Fruit fly (Drosophila melanogaster) whole organism, prepupa: ENCODE measurements around the gene Femcoat.

ENCODE experiments used
- Blimp-1 ChIP-seq: fragments of 200-800 bp; sonication (Bioruptor generic); optimal IDR thresholded peaks from 3 replicates; lab custom pipeline; 2017; ENCODE audit warnings: missing biosample characterization, missing genetic modification characterization, mild to moderate bottlenecking, moderate library complexity, missing genetic modification reagents
- CG10669 ChIP-seq: fragments of 200-800 bp; sonication (Bioruptor generic); optimal IDR thresholded peaks from 3 replicates; lab custom pipeline; 2018; ENCODE audit warnings: missing biosample characterization, mild to moderate bottlenecking, missing genetic modification characterization, moderate library complexity
- CG11902 ChIP-seq: fragments of 200-800 bp; sonication (Bioruptor generic); optimal IDR thresholded peaks from 3 replicates; lab custom pipeline; 2016; ENCODE audit warnings: missing biosample characterization, missing genetic modification characterization
- CG15336 ChIP-seq: fragments of 200-800 bp; sonication (Bioruptor generic); IDR thresholded peaks from 2 replicates; pipeline ENCODE4 v1.3.6; 2022; ENCODE audit warnings: missing biosample characterization, missing genetic modification characterization
- CG3032 ChIP-seq: fragments of 200-800 bp; optimal IDR thresholded peaks from 2 replicates; lab custom pipeline; 2019; ENCODE audit warnings: missing biosample characterization, mild to moderate bottlenecking, missing genetic modification characterization, moderate library complexity
- CG31627 ChIP-seq: fragments of 200-800 bp; sonication (Bioruptor generic); optimal IDR thresholded peaks from 3 replicates; lab custom pipeline; 2016; ENCODE audit warnings: missing biosample characterization, missing genetic modification characterization
- CG32006 ChIP-seq: fragments of 200-800 bp; sonication (Bioruptor generic); optimal IDR thresholded peaks from 3 replicates; lab custom pipeline; 2017; ENCODE audit warnings: missing biosample characterization, mild to moderate bottlenecking, missing genetic modification characterization
- CG34406 ChIP-seq: fragments of 200-800 bp; sonication (Bioruptor generic); optimal IDR thresholded peaks from 3 replicates; lab custom pipeline; 2016; ENCODE audit warnings: missing biosample characterization, missing genetic modification characterization
- CG6163 ChIP-seq: fragments of 200-800 bp; sonication (Bioruptor generic); IDR thresholded peaks from 3 replicates; pipeline ENCODE4 v1.3.6; 2022; ENCODE audit warnings: missing biosample characterization, missing genetic modification characterization
- CG6792 ChIP-seq: fragments of 200-800 bp; sonication (Bioruptor generic); optimal IDR thresholded peaks from 3 replicates; lab custom pipeline; 2016; ENCODE audit warnings: missing biosample characterization, missing genetic modification characterization
- CG6808 ChIP-seq: fragments of 200-800 bp; sonication (Bioruptor generic); optimal IDR thresholded peaks from 3 replicates; lab custom pipeline; 2017; ENCODE audit warnings: missing biosample characterization, missing genetic modification characterization, mild to moderate bottlenecking, moderate library complexity, missing genetic modification reagents
- CG7368 ChIP-seq: fragments of 200-800 bp; sonication (Bioruptor generic); optimal IDR thresholded peaks from 3 replicates; lab custom pipeline; 2016; ENCODE audit warnings: missing biosample characterization, missing genetic modification characterization
- CG8119 ChIP-seq: fragments of 200-800 bp; sonication (Bioruptor generic); IDR thresholded peaks from 3 replicates; pipeline ENCODE4 v1.3.6; 2022; ENCODE audit warnings: missing biosample characterization, missing genetic modification characterization
- CG8319 ChIP-seq: fragments of 200-800 bp; sonication (Bioruptor generic); optimal IDR thresholded peaks from 3 replicates; lab custom pipeline; 2016; ENCODE audit warnings: missing biosample characterization, missing genetic modification characterization
- CG9139 ChIP-seq: fragments of 200-800 bp; sonication (Bioruptor generic); optimal IDR thresholded peaks from 3 replicates; lab custom pipeline; 2017; ENCODE audit warnings: missing biosample characterization, mild to moderate bottlenecking, missing genetic modification characterization
- Eip75B ChIP-seq: fragments of 200-800 bp; sonication (Bioruptor generic); optimal IDR thresholded peaks from 3 replicates; lab custom pipeline; 2016; ENCODE audit warnings: missing biosample characterization, missing genetic modification characterization
- Eip93F ChIP-seq: fragments of 200-800 bp; sonication (Bioruptor generic); optimal IDR thresholded peaks from 2 replicates; lab custom pipeline; 2016; ENCODE audit warnings: missing biosample characterization, mild to moderate bottlenecking, missing genetic modification characterization
- Ets21C ChIP-seq: fragments of 200-800 bp; sonication (Bioruptor generic); optimal IDR thresholded peaks from 3 replicates; lab custom pipeline; 2016; ENCODE audit warnings: missing biosample characterization, missing genetic modification characterization
- Ets96B ChIP-seq: fragments of 200-800 bp; optimal IDR thresholded peaks from 2 replicates; lab custom pipeline; 2019; ENCODE audit warnings: missing biosample characterization, mild to moderate bottlenecking, missing genetic modification characterization, moderate library complexity
- Hr39 ChIP-seq: fragments of 200-800 bp; sonication (Bioruptor generic); optimal IDR thresholded peaks from 2 replicates; lab custom pipeline; 2016; ENCODE audit warnings: missing biosample characterization, missing genetic modification characterization
- Hr4 ChIP-seq: fragments of 200-800 bp; sonication (Bioruptor generic); optimal IDR thresholded peaks from 3 replicates; lab custom pipeline; 2016; ENCODE audit warnings: missing biosample characterization, missing genetic modification characterization
- Lpt ChIP-seq: fragments of 200-800 bp; sonication (Bioruptor generic); optimal IDR thresholded peaks from 3 replicates; lab custom pipeline; 2016; ENCODE audit warnings: missing biosample characterization, missing genetic modification characterization
- Smox ChIP-seq: fragments of 200-800 bp; sonication (Bioruptor generic); optimal IDR thresholded peaks from 3 replicates; lab custom pipeline; 2016; ENCODE audit warnings: missing biosample characterization, missing genetic modification characterization
- Sox102F ChIP-seq: fragments of 200-800 bp; sonication (Bioruptor generic); optimal IDR thresholded peaks from 2 replicates; lab custom pipeline; 2016; ENCODE audit warnings: missing biosample characterization, mild to moderate bottlenecking, missing genetic modification characterization
- Sox14 ChIP-seq: fragments of 200-800 bp; sonication (Bioruptor generic); optimal IDR thresholded peaks from 3 replicates; lab custom pipeline; 2016; ENCODE audit warnings: missing biosample characterization, missing genetic modification characterization
- achi ChIP-seq: fragments of 200-800 bp; sonication (Bioruptor generic); optimal IDR thresholded peaks from 3 replicates; lab custom pipeline; 2016; ENCODE audit warnings: missing biosample characterization, missing genetic modification characterization
- acj6 ChIP-seq: fragments of 200-800 bp; sonication (Bioruptor generic); optimal IDR thresholded peaks from 3 replicates; lab custom pipeline; 2016; ENCODE audit warnings: missing biosample characterization, missing genetic modification characterization
- cyc ChIP-seq: fragments of 200-800 bp; sonication (Bioruptor generic); optimal IDR thresholded peaks from 3 replicates; lab custom pipeline; 2016; ENCODE audit warnings: missing biosample characterization, missing genetic modification characterization
- dac ChIP-seq: fragments of 200-800 bp; sonication (Bioruptor generic); optimal IDR thresholded peaks from 2 replicates; lab custom pipeline; 2017; ENCODE audit warnings: missing biosample characterization, mild to moderate bottlenecking, missing genetic modification characterization
- dsx ChIP-seq: fragments of 200-800 bp; optimal IDR thresholded peaks from 3 replicates; lab custom pipeline; 2019; ENCODE audit warnings: missing biosample characterization, mild to moderate bottlenecking, missing genetic modification characterization, moderate library complexity; ENCODE audit not compliant: poor library complexity, severe bottlenecking
- eg ChIP-seq: fragments of 200-800 bp; sonication (Bioruptor generic); IDR thresholded peaks from 3 replicates; pipeline ENCODE4 v1.3.6; 2022; ENCODE audit warnings: missing biosample characterization, missing genetic modification characterization
- fd59A ChIP-seq: fragments of 200-800 bp; sonication (Bioruptor generic); optimal IDR thresholded peaks from 2 replicates; lab custom pipeline; 2017; ENCODE audit warnings: missing biosample characterization, mild to moderate bottlenecking, missing genetic modification characterization, missing genetic modification reagents
- fkh ChIP-seq: fragments of 200-800 bp; sonication (Bioruptor generic); optimal IDR thresholded peaks from 3 replicates; lab custom pipeline; 2017; ENCODE audit warnings: missing biosample characterization, mild to moderate bottlenecking, missing genetic modification characterization, moderate library complexity
- pdm3 ChIP-seq: fragments of 200-800 bp; sonication (Bioruptor generic); optimal IDR thresholded peaks from 3 replicates; lab custom pipeline; 2016; ENCODE audit warnings: missing biosample characterization, missing genetic modification characterization
- salr ChIP-seq, 2 experiments: fragments of 200-800 bp; sonication (Bioruptor generic); optimal IDR thresholded peaks; 3 replicates each; lab custom pipeline; 2016 to 2018; ENCODE audit warnings: missing biosample characterization in 2 of 2, missing genetic modification characterization in 2 of 2, mild to moderate bottlenecking in 1 of 2
- spab ChIP-seq: fragments of 200-800 bp; sonication (Bioruptor generic); optimal IDR thresholded peaks from 2 replicates; lab custom pipeline; 2017; ENCODE audit warnings: missing biosample characterization, mild to moderate bottlenecking, missing genetic modification characterization, missing genetic modification reagents
- ss ChIP-seq, 2 experiments: fragments of 200-800 bp; sonication (Bioruptor generic); optimal IDR thresholded peaks; 2 replicates in 1 of 2; 3 replicates in 1 of 2; lab custom pipeline; 2017 to 2018; ENCODE audit warnings: mild to moderate bottlenecking in 2 of 2, missing biosample characterization in 2 of 2, missing genetic modification characterization in 2 of 2, moderate library complexity in 1 of 2
- svp ChIP-seq: fragments of 200-800 bp; sonication (Bioruptor generic); peaks from one replicate; lab custom pipeline; 2016; ENCODE audit warnings: missing biosample characterization, missing genetic modification characterization
- topi ChIP-seq: fragments of 200-800 bp; sonication (Bioruptor generic); optimal IDR thresholded peaks from 3 replicates; lab custom pipeline; 2016; ENCODE audit warnings: missing biosample characterization, missing genetic modification characterization

Femcoat gene

dm6 chrX:4203713-4204447, 38.7 kb downstream of the Femcoat start (continued):
- TF ChIP-seq CG7368 (GFP tag; lab: Kevin White, UChicago) (no peak), dac (no peak), Eip93F (GFP tag; lab: Kevin White, UChicago) (no peak), cyc (no peak), Sox14 (GFP tag; lab: Kevin White, UChicago) (peak; percentile 24), CG8119 (GFP tag; lab: Robert Waterston, UW) (peak; percentile 41; the same call in 2 of the 3 replicates), CG8319 (GFP tag; lab: Kevin White, UChicago) (no peak), eg (peak; percentile 55; the same call in 2 of the 3 replicates), CG10669 (peak; percentile 24)

- TF ChIP-seq Hr4 (no peak), Ets96B (tag; lab: Kevin White, UChicago) (no peak), fkh (GFP tag; lab: Kevin White, UChicago) (peak; percentile 89)
- TF ChIP-seq, all 60 proteins: peak for 1
Measured at dm6 chrX:4202235-4202794, 40.3 kb downstream of the Femcoat start.

- peak; percentile 24 for TF ChIP-seq Eip75B
- no peak for TF ChIP-seq Sox102F (GFP tag; lab: Kevin White, UChicago)
- no peak for TF ChIP-seq fkh (GFP tag; lab: Kevin White, UChicago)
- no peak for TF ChIP-seq acj6 (GFP tag; lab: Kevin White, UChicago)
- TF ChIP-seq salr (GFP tag; optimal IDR thresholded peaks at IDR 0.05; lab: Kevin White, UChicago) = no peak
- TF ChIP-seq Ets96B (tag; lab: Kevin White, UChicago) = peak; percentile 21
- TF ChIP-seq Smox (GFP tag; lab: Kevin White, UChicago) = no peak
- TF ChIP-seq CG32006 (GFP tag; lab: Kevin White, UChicago) = no peak
- TF ChIP-seq Sox14 (GFP tag; lab: Kevin White, UChicago) = peak; percentile 21
- peak; percentile 20 for TF ChIP-seq CG3032 (tag; lab: Kevin White, UChicago)
- no peak for TF ChIP-seq svp (GFP tag; lab: Kevin White, UChicago)
- peak; percentile 35 for TF ChIP-seq dsx (GFP tag; lab: Kevin White, UChicago)
- peak; percentile 51 to 56 for TF ChIP-seq ss (GFP tag; optimal IDR thresholded peaks at IDR 0.05; lab: Kevin White, UChicago)
- TF ChIP-seq achi (GFP tag; lab: Kevin White, UChicago) = no peak
- peak; percentile 29 for TF ChIP-seq spab (GFP tag; lab: Kevin White, UChicago)
- TF ChIP-seq Hr39 (GFP tag; lab: Kevin White, UChicago) = no peak
- TF ChIP-seq CG34406 (GFP tag; lab: Kevin White, UChicago) = no peak
- no peak for TF ChIP-seq eg
- TF ChIP-seq fd59A (GFP tag; lab: Kevin White, UChicago) = peak; percentile 21
- TF ChIP-seq Lpt = peak; percentile 11
- TF ChIP-seq CG6808 (GFP tag; lab: Kevin White, UChicago) = peak; percentile 61
- peak; percentile 45 for TF ChIP-seq CG9139 (GFP tag; lab: Kevin White, UChicago)
- TF ChIP-seq dac = no peak
- TF ChIP-seq pdm3 (GFP tag; lab: Kevin White, UChicago) = no peak
- TF ChIP-seq CG6163 = peak; percentile 25; the same call in 1 of the 3 replicates
- TF ChIP-seq topi (GFP tag; lab: Kevin White, UChicago) = no peak
- TF ChIP-seq Blimp-1 = no peak
Measured at dm6 chrX:4200612-4201011, 42.0 kb downstream of the Femcoat start.

dm6 chrX:4198769-4199168, 43.9 kb downstream of the Femcoat start:
- TF ChIP-seq acj6 (GFP tag; lab: Kevin White, UChicago) = no peak
- TF ChIP-seq CG6792 (GFP tag; lab: Kevin White, UChicago) = no peak
- no peak for TF ChIP-seq Blimp-1
- TF ChIP-seq eg = no peak
- TF ChIP-seq fd59A (GFP tag; lab: Kevin White, UChicago) = no peak
- no peak for TF ChIP-seq CG6808 (GFP tag; lab: Kevin White, UChicago)
- no peak for TF ChIP-seq achi (GFP tag; lab: Kevin White, UChicago)
- TF ChIP-seq CG11902 (GFP tag; lab: Kevin White, UChicago) = no peak
- TF ChIP-seq CG31627 (GFP tag; lab: Kevin White, UChicago) = no peak
- TF ChIP-seq CG7368 (GFP tag; lab: Kevin White, UChicago) = no peak
- TF ChIP-seq CG15336 (GFP tag; lab: Robert Waterston, UW) = no peak
- TF ChIP-seq cyc = no peak
- no peak for TF ChIP-seq CG34406 (GFP tag; lab: Kevin White, UChicago)
- TF ChIP-seq Ets21C (GFP tag; lab: Kevin White, UChicago) = no peak
- TF ChIP-seq CG8319 (GFP tag; lab: Kevin White, UChicago) = no peak
